Comparison of ENCODE assay signal across 2 fruit fly cellular contexts in genomic region chr3R:22898307-22898706, dm6.
TF ChIP-seq lines count a peak whose summit lies in the region.

No protein-coding gene starts in this region.

- no peak for TF ChIP-seq CTCF in whole organism, embryonic (GFP tag; optimal IDR thresholded peaks at IDR 0.05; lab: Kevin White, UChicago)

TF ChIP-seq in whole organism, adult, 20 proteins besides CTCF, POLR2A, EP300 and RAD21:
- TF ChIP-seq CG14711 (tag; optimal IDR thresholded peaks at IDR 0.05; lab: Kevin White, UChicago) (no peak), cnc (optimal IDR thresholded peaks at IDR 0.05; lab: Kevin White, UChicago) (no peak), CG5204 (GFP tag; optimal IDR thresholded peaks at IDR 0.05; lab: Kevin White, UChicago) (no peak), CG7101 (tag; optimal IDR thresholded peaks at IDR 0.05; lab: Kevin White, UChicago) (no peak), Clk (GFP tag; optimal IDR thresholded peaks at IDR 0.05; lab: Kevin White, UChicago) (no peak), pad (GFP tag; optimal IDR thresholded peaks at IDR 0.05; lab: Kevin White, UChicago) (peak; percentile 43)

TF ChIP-seq in whole organism, embryonic, 481 proteins besides CTCF, POLR2A, EP300 and RAD21:
- peak; percentile 97 for TF ChIP-seq CG11504 (tag; optimal IDR thresholded peaks at IDR 0.05; lab: Kevin White, UChicago)
- TF ChIP-seq Dip3 (GFP tag; optimal IDR thresholded peaks at IDR 0.05; lab: Kevin White, UChicago) = no peak
TF ChIP-seq in whole organism, embryonic: peak in this region for 1.
